Fruit fly (Drosophila melanogaster): ENCODE results near the gene CG15578.

CG15578 gene

dm6 chrX:4277861-4278260 is at the start of gene CG15578:
Gene CG15578, minus strand, starts transcription at chrX:4277961.
- TF ChIP-seq hth (optimal IDR thresholded peaks at IDR 0.05) (no peak), hkb (optimal IDR thresholded peaks at IDR 0.05) (no peak), hkb (GFP tag; IDR thresholded peaks at IDR 0.05) (no peak), Sry-δ (GFP tag; optimal IDR thresholded peaks at IDR 0.05) (no peak), CG17912 (GFP tag; optimal IDR thresholded peaks at IDR 0.05) (no peak), wek (GFP tag; optimal IDR thresholded peaks at IDR 0.05) (no peak), CG16815 (GFP tag; optimal IDR thresholded peaks at IDR 0.05) (no peak), MESR4 (GFP tag; optimal IDR thresholded peaks at IDR 0.05) (no peak), CG1024 (GFP tag; IDR thresholded peaks at IDR 0.05) (no peak), crp (GFP tag; optimal IDR thresholded peaks at IDR 0.05) (no peak), CrebB (tag; optimal IDR thresholded peaks at IDR 0.05) (no peak), CG12769 (tag; optimal IDR thresholded peaks at IDR 0.05) (no peak), jigr1 (GFP tag; IDR thresholded peaks at IDR 0.05) (no peak), CG43689 (GFP tag; IDR thresholded peaks at IDR 0.05) (no peak), CG8359 (GFP tag; optimal IDR thresholded peaks at IDR 0.05; ENCODE audit: borderline replicate concordance) (no peak), ftz-f1 (GFP tag; optimal IDR thresholded peaks at IDR 0.05) (no peak), CG14014 (GFP tag; IDR thresholded peaks at IDR 0.05) (no peak)

- TF ChIP-seq CG6654 (GFP tag; optimal IDR thresholded peaks at IDR 0.05) (peak; percentile 71), Dll (GFP tag; IDR thresholded peaks at IDR 0.05; ENCODE audit: partially characterized antibody) (no peak), da (GFP tag; optimal IDR thresholded peaks at IDR 0.05) (no peak), sc (optimal IDR thresholded peaks at IDR 0.05) (no peak), sc (GFP tag; optimal IDR thresholded peaks at IDR 0.05) (no peak), HmgD (GFP tag; optimal IDR thresholded peaks at IDR 0.05) (no peak), Hr39 (optimal IDR thresholded peaks at IDR 0.05) (no peak), nom (GFP tag; optimal IDR thresholded peaks at IDR 0.05) (peak; percentile 3), CG30020 (tag; optimal IDR thresholded peaks at IDR 0.05) (no peak), CG4424 (GFP tag; optimal IDR thresholded peaks at IDR 0.05) (no peak)
These were observed 47.6 kb upstream of the CG15578 start for dm6 chrX:4325346-4325745.

dm6 chrX:4324781-4325180 is 47.0 kb upstream of the CG15578 start:
- TF ChIP-seq ac (GFP tag; optimal IDR thresholded peaks at IDR 0.05) (peak; percentile 78), Abd-B (GFP tag; optimal IDR thresholded peaks at IDR 0.05) (peak; percentile 98), jumu (GFP tag; optimal IDR thresholded peaks at IDR 0.05) (peak; percentile 98), C15 (GFP tag; IDR thresholded peaks at IDR 0.05) (peak; percentile 98), luna (GFP tag; optimal IDR thresholded peaks at IDR 0.05) (peak; percentile 97), sug (tag; optimal IDR thresholded peaks at IDR 0.05) (peak; percentile 98), bcd (GFP tag; optimal IDR thresholded peaks at IDR 0.05) (peak; percentile 99), CG7372 (GFP tag; IDR thresholded peaks at IDR 0.05) (peak; percentile 99), CG17328 (GFP tag; IDR thresholded peaks at IDR 0.05) (peak; percentile 98), CG10366 (GFP tag; IDR thresholded peaks at IDR 0.05) (peak; percentile 99), CG31388 (GFP tag; optimal IDR thresholded peaks at IDR 0.05) (peak; percentile 97), CG3995 (GFP tag; optimal IDR thresholded peaks at IDR 0.05) (peak; percentile 86), Ptx1 (GFP tag; IDR thresholded peaks at IDR 0.05) (peak; percentile 99), CG10959 (GFP tag; IDR thresholded peaks at IDR 0.05) (peak; percentile 95), amos (GFP tag; IDR thresholded peaks at IDR 0.05; ENCODE audit: partially characterized antibody) (no peak), cad (GFP tag; optimal IDR thresholded peaks at IDR 0.05) (no peak), Dfd (GFP tag; optimal IDR thresholded peaks at IDR 0.05) (peak in 1 of 2 experiments; percentile 86), psq (GFP tag; optimal IDR thresholded peaks at IDR 0.05) (peak; percentile 82), CG6654 (GFP tag; optimal IDR thresholded peaks at IDR 0.05) (peak; percentile 89), zfh2 (GFP tag; optimal IDR thresholded peaks at IDR 0.05) (peak; percentile 99), so (GFP tag; IDR thresholded peaks at IDR 0.05) (peak; percentile 98), YL-1 (GFP tag; optimal IDR thresholded peaks at IDR 0.05) (peak; percentile 76), CG14710 (tag; optimal IDR thresholded peaks at IDR 0.05) (peak; percentile 81), hbn (GFP tag; IDR thresholded peaks at IDR 0.05; ENCODE audit: partially characterized antibody) (no peak), NfI (GFP tag; optimal IDR thresholded peaks at IDR 0.05) (peak; percentile 99), Sox100B (GFP tag; optimal IDR thresholded peaks at IDR 0.05) (peak; percentile 93)

Data from whole organism, embryonic.